Fruit fly (Drosophila melanogaster) whole organism, embryonic: ENCODE results near the gene dmrt93B.

Source experiments
- Antp ChIP-seq: fragments of 200-800 bp; sonication (Bioruptor generic); optimal IDR thresholded peaks from 3 replicates; lab custom pipeline; 2016; ENCODE audit warnings: missing biosample characterization, missing genetic modification characterization
- Awh ChIP-seq: fragments of 200-800 bp; sonication (Bioruptor generic); IDR thresholded peaks from 2 replicates; pipeline ENCODE4, ENCODE4 v1.3.6; 2022; ENCODE audit warnings: missing biosample characterization, missing genetic modification characterization
- CG10543 ChIP-seq: fragments of 200-800 bp; sonication (Bioruptor generic); optimal IDR thresholded peaks from 3 replicates; lab custom pipeline; 2017; ENCODE audit warnings: missing biosample characterization, mild to moderate bottlenecking, missing genetic modification characterization, moderate library complexity
- CG11723 ChIP-seq: fragments of 200-800 bp; sonication (Bioruptor generic); optimal IDR thresholded peaks from 2 replicates; lab custom pipeline; 2017; ENCODE audit warnings: missing biosample characterization, mild to moderate bottlenecking, missing genetic modification characterization
- CG13287 ChIP-seq: fragments of 200-800 bp; sonication (Bioruptor generic); IDR thresholded peaks from 2 replicates; pipeline ENCODE4 v1.3.6; 2022; ENCODE audit warnings: missing biosample characterization, missing genetic modification characterization; ENCODE audit not compliant: partially characterized antibody
- CG14860 ChIP-seq: fragments of 200-800 bp; sonication (Bioruptor generic); IDR thresholded peaks from 3 replicates; pipeline ENCODE4 v1.3.6; 2022; ENCODE audit warnings: missing biosample characterization, missing genetic modification characterization; ENCODE audit not compliant: partially characterized antibody
- CG14965 ChIP-seq: fragments of 200-800 bp; sonication (Bioruptor generic); optimal IDR thresholded peaks from 2 replicates; lab custom pipeline; 2016; ENCODE audit warnings: missing biosample characterization, missing genetic modification characterization, borderline replicate concordance
- CG15073 ChIP-seq: fragments of 200-800 bp; sonication (Bioruptor generic); optimal IDR thresholded peaks from 2 replicates; lab custom pipeline; 2016; ENCODE audit warnings: missing biosample characterization, missing genetic modification characterization
- CG17802 ChIP-seq: fragments of 200-800 bp; sonication (Bioruptor generic); optimal IDR thresholded peaks from 2 replicates; lab custom pipeline; 2018; ENCODE audit warnings: missing biosample characterization, mild to moderate bottlenecking, missing genetic modification characterization, moderate library complexity
- CG18764 ChIP-seq: fragments of 200-800 bp; sonication (Bioruptor generic); optimal IDR thresholded peaks from 3 replicates; lab custom pipeline; 2016; ENCODE audit warnings: missing biosample characterization, missing genetic modification characterization
- CG2875 ChIP-seq: fragments of 200-800 bp; sonication (Bioruptor generic); optimal IDR thresholded peaks from 2 replicates; lab custom pipeline; 2017; ENCODE audit warnings: missing biosample characterization, mild to moderate bottlenecking, missing genetic modification characterization, missing genetic modification reagents
- CG3163 ChIP-seq: fragments of 200-800 bp; sonication (Bioruptor generic); optimal IDR thresholded peaks from 3 replicates; lab custom pipeline; 2016; ENCODE audit warnings: missing biosample characterization, missing genetic modification characterization
- CG32767 ChIP-seq: fragments of 200-800 bp; sonication (Bioruptor generic); IDR thresholded peaks from 2 replicates; pipeline ENCODE4 v1.3.6; 2022; ENCODE audit warnings: missing biosample characterization, missing genetic modification characterization
- CG4282 ChIP-seq: fragments of 200-800 bp; sonication (Bioruptor generic); optimal IDR thresholded peaks from 2 replicates; lab custom pipeline; 2016; ENCODE audit warnings: missing biosample characterization, missing genetic modification characterization
- CG5245 ChIP-seq: fragments of 200-800 bp; sonication (Bioruptor generic); optimal IDR thresholded peaks from 3 replicates; lab custom pipeline; 2016; ENCODE audit warnings: missing biosample characterization, missing genetic modification characterization
- CG6854 ChIP-seq: fragments of 200-800 bp; sonication (Bioruptor generic); optimal IDR thresholded peaks from 3 replicates; lab custom pipeline; 2017; ENCODE audit warnings: missing biosample characterization, mild to moderate bottlenecking, missing genetic modification characterization
- CG7372 ChIP-seq: fragments of 200-800 bp; sonication (Bioruptor generic); IDR thresholded peaks from 2 replicates; pipeline ENCODE4 v1.3.6; 2022; ENCODE audit warnings: missing biosample characterization, missing genetic modification characterization
- CG8089 ChIP-seq: fragments of 200-800 bp; sonication (Bioruptor generic); optimal IDR thresholded peaks from 3 replicates; lab custom pipeline; 2016; ENCODE audit warnings: missing biosample characterization, missing genetic modification characterization
- CG8359 ChIP-seq: fragments of 200-800 bp; sonication (Bioruptor generic); optimal IDR thresholded peaks from 2 replicates; lab custom pipeline; 2017; ENCODE audit warnings: missing biosample characterization, mild to moderate bottlenecking, missing genetic modification characterization, borderline replicate concordance
- CTCF ChIP-seq: fragments of 200-800 bp; sonication (Bioruptor generic); optimal IDR thresholded peaks from 2 replicates; lab custom pipeline; 2017; ENCODE audit warnings: missing biosample characterization, mild to moderate bottlenecking, missing genetic modification characterization, moderate library complexity
- Doc2 ChIP-seq: fragments of 200-800 bp; sonication (Bioruptor generic); IDR thresholded peaks from 2 replicates; pipeline ENCODE4 v1.3.6; 2022; ENCODE audit warnings: missing biosample characterization, missing genetic modification characterization
- Elba2 ChIP-seq: fragments of 200-800 bp; sonication (Bioruptor generic); optimal IDR thresholded peaks from 3 replicates; lab custom pipeline; 2016; ENCODE audit warnings: missing biosample characterization, missing genetic modification characterization
- Fer3 ChIP-seq: fragments of 200-800 bp; sonication (Bioruptor generic); optimal IDR thresholded peaks from 2 replicates; lab custom pipeline; 2018; ENCODE audit warnings: missing biosample characterization, mild to moderate bottlenecking, missing genetic modification characterization, moderate library complexity
- H2.0 ChIP-seq: fragments of 200-800 bp; sonication (Bioruptor generic); IDR thresholded peaks from 2 replicates; pipeline ENCODE4 v1.3.6; 2022; ENCODE audit warnings: missing biosample characterization, missing genetic modification characterization
- HHEX ChIP-seq: fragments of 200-800 bp; sonication (Bioruptor generic); optimal IDR thresholded peaks from 3 replicates; lab custom pipeline; 2017; ENCODE audit warnings: missing biosample characterization, mild to moderate bottlenecking, missing genetic modification characterization, missing genetic modification reagents
- HLH54F ChIP-seq: fragments of 200-800 bp; sonication (Bioruptor generic); optimal IDR thresholded peaks from 3 replicates; lab custom pipeline; 2016; ENCODE audit warnings: missing biosample characterization, missing genetic modification characterization
- Lhr ChIP-seq: fragments of 200-800 bp; sonication (Bioruptor generic); optimal IDR thresholded peaks from 3 replicates; lab custom pipeline; 2017; ENCODE audit warnings: mild to moderate bottlenecking, missing biosample characterization, missing genetic modification reagents, missing genetic modification characterization
- MESR4 ChIP-seq: fragments of 200-800 bp; sonication (Bioruptor generic); optimal IDR thresholded peaks from 2 replicates; lab custom pipeline; 2018; ENCODE audit warnings: missing biosample characterization, mild to moderate bottlenecking, missing genetic modification characterization, moderate library complexity
- Med ChIP-seq: fragments of 200-800 bp; sonication (Bioruptor generic); peaks from one replicate; lab custom pipeline; 2016; ENCODE audit warnings: missing biosample characterization, missing genetic modification characterization, mild to moderate bottlenecking, inconsistent platforms, moderate library complexity
- NfI ChIP-seq: fragments of 200-800 bp; sonication (Bioruptor generic); optimal IDR thresholded peaks from 3 replicates; lab custom pipeline; 2018; ENCODE audit warnings: missing biosample characterization, mild to moderate bottlenecking, missing genetic modification characterization, moderate library complexity
- Opbp ChIP-seq: fragments of 200-800 bp; sonication (Bioruptor generic); IDR thresholded peaks from 3 replicates; pipeline ENCODE4 v1.3.6; 2022; ENCODE audit warnings: missing biosample characterization, missing genetic modification characterization; ENCODE audit not compliant: partially characterized antibody
- Pdp1 ChIP-seq, 2 experiments: fragments of 200-800 bp; sonication (Bioruptor generic); optimal IDR thresholded peaks; 3 replicates each; lab custom pipeline; 2016; ENCODE audit warnings: missing biosample characterization in 2 of 2, missing genetic modification characterization in 2 of 2, mild to moderate bottlenecking in 1 of 2, moderate library complexity in 1 of 2
- Sin3A ChIP-seq: fragments of >200 bp; optimal IDR thresholded peaks from 2 replicates; lab custom pipeline; 2018
- Trl ChIP-seq, 3 experiments: fragments of >200 bp in 2 of 3; fragments of 200-800 bp in 1 of 3; sonication (Bioruptor generic) in 1 of 3; optimal IDR thresholded peaks; 2 replicates in 1 of 3; 3 replicates in 2 of 3; lab custom pipeline; 2016 to 2017; ENCODE audit warnings: missing biosample characterization in 1 of 3, missing genetic modification characterization in 1 of 3
- ab ChIP-seq: fragments of 200-800 bp; sonication (Bioruptor generic); optimal IDR thresholded peaks from 2 replicates; lab custom pipeline; 2016; ENCODE audit warnings: missing biosample characterization, missing genetic modification characterization
- ara ChIP-seq: fragments of 200-800 bp; sonication (Bioruptor generic); IDR thresholded peaks from 2 replicates; pipeline ENCODE4 v1.3.6; 2022; ENCODE audit warnings: missing biosample characterization, missing genetic modification characterization
- az2 ChIP-seq: fragments of 200-800 bp; sonication (Bioruptor generic); optimal IDR thresholded peaks from 3 replicates; lab custom pipeline; 2016; ENCODE audit warnings: missing biosample characterization, missing genetic modification characterization
- croc ChIP-seq: fragments of 200-800 bp; sonication (Bioruptor generic); conservative IDR thresholded peaks from 3 replicates; pipeline ENCODE4 v1.3.6; 2022; ENCODE audit warnings: missing biosample characterization, missing genetic modification characterization
- dati ChIP-seq: fragments of 200-800 bp; sonication (Bioruptor generic); IDR thresholded peaks from 2 replicates; pipeline ENCODE4 v1.3.6; 2022; ENCODE audit warnings: missing biosample characterization, missing genetic modification characterization
- disco-r ChIP-seq: fragments of 200-800 bp; sonication (Bioruptor generic); optimal IDR thresholded peaks from 2 replicates; lab custom pipeline; 2016; ENCODE audit warnings: missing biosample characterization, missing genetic modification characterization
- fd96Cb ChIP-seq: fragments of 200-800 bp; sonication (Bioruptor generic); optimal IDR thresholded peaks from 2 replicates; lab custom pipeline; 2018; ENCODE audit warnings: missing biosample characterization, mild to moderate bottlenecking, missing genetic modification characterization, moderate library complexity
- gcm ChIP-seq: fragments of 200-800 bp; sonication (Bioruptor generic); optimal IDR thresholded peaks from 2 replicates; lab custom pipeline; 2019; ENCODE audit warnings: missing biosample characterization, mild to moderate bottlenecking, missing genetic modification characterization, moderate library complexity
- hb ChIP-seq: fragments of 200-800 bp; sonication (Bioruptor generic); IDR thresholded peaks from 3 replicates; pipeline ENCODE4 v1.3.6; 2022; ENCODE audit warnings: missing biosample characterization, missing genetic modification characterization; ENCODE audit not compliant: partially characterized antibody
- klu ChIP-seq: fragments of 200-800 bp; sonication (Bioruptor generic); IDR thresholded peaks from 2 replicates; pipeline ENCODE4 v1.3.6; 2022; ENCODE audit warnings: missing biosample characterization, missing genetic modification characterization
- odd ChIP-seq: fragments of 200-800 bp; sonication (Bioruptor generic); optimal IDR thresholded peaks from 2 replicates; lab custom pipeline; 2017; ENCODE audit warnings: missing biosample characterization, mild to moderate bottlenecking, missing genetic modification characterization
- ssp ChIP-seq: fragments of 200-800 bp; sonication (Bioruptor generic); IDR thresholded peaks from 2 replicates; pipeline ENCODE4 v1.3.6; 2022; ENCODE audit warnings: missing biosample characterization, missing genetic modification characterization
- stwl ChIP-seq: fragments of 200-800 bp; sonication (Bioruptor generic); optimal IDR thresholded peaks from 3 replicates; lab custom pipeline; 2018; ENCODE audit warnings: missing biosample characterization, mild to moderate bottlenecking, missing genetic modification characterization, moderate library complexity
- vvl ChIP-seq: fragments of 200-800 bp; sonication (Bioruptor generic); IDR thresholded peaks from 2 replicates; pipeline ENCODE4 v1.3.6; 2022; ENCODE audit warnings: missing biosample characterization, missing genetic modification characterization
- wek ChIP-seq: fragments of 200-800 bp; sonication (Bioruptor generic); optimal IDR thresholded peaks from 3 replicates; lab custom pipeline; 2018; ENCODE audit warnings: missing biosample characterization, mild to moderate bottlenecking, missing genetic modification characterization, moderate library complexity
- yki ChIP-seq: fragments of >200 bp; optimal IDR thresholded peaks from 3 replicates; lab custom pipeline; 2018

dmrt93B gene

DNA sequence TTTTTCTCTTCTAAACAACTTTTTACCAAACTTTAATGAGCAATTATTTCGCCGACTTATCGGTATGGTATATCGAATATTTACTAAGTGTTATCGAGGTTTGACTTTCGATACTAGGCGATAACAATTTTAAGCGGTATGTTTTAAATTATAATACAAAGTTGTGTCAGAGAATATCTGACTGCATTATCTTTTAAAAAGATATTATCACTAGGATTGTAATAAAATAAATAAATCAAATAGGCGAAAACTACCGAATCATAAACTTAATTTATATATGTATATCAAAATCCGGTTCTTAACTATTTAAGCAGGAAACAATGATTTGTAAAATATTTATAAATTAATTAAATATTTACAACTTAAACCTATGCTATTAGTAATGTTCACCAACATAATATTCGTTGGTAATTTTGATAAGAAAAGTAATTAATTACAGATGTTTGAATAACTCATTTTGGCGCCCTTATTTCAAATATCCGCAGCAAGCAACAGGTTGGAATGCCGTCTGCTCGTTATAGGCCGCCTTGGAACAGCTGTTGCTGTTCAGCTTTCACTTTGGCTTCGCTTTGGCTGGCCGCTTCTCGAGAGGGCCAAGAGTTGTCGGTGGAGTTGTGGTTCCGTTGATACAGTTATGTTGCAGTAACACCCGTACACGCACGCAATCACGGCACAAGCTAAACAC, 34.2 kb downstream of the dmrt93B start, which contains the start of the genes Sec15 and rtet (continued):
- TF ChIP-seq ara (GFP tag; lab: Robert Waterston, UW) = peak; percentile 62
- TF ChIP-seq Antp (GFP tag; lab: Kevin White, UChicago) = no peak
- peak; percentile 73 for TF ChIP-seq NfI (GFP tag; lab: Kevin White, UChicago)
- TF ChIP-seq hb (GFP tag; lab: Robert Waterston, UW) = peak; percentile 9; the same call in 2 of the 3 replicates
- TF ChIP-seq dati = no peak
- TF ChIP-seq Doc2 (GFP tag; lab: Robert Waterston, UW) = no peak
- no peak for TF ChIP-seq ab (GFP tag; lab: Kevin White, UChicago)
- TF ChIP-seq Opbp (GFP tag; lab: Robert Waterston, UW) = peak; percentile 42
- no peak for TF ChIP-seq klu
- peak; percentile 50 for TF ChIP-seq Fer3 (tag; lab: Kevin White, UChicago)
- TF ChIP-seq odd (GFP tag; lab: Kevin White, UChicago) = no peak
- peak; percentile 84 for TF ChIP-seq Med (GFP tag; lab: Kevin White, UChicago)
- no peak for TF ChIP-seq CG6854 (GFP tag; lab: Kevin White, UChicago)
- TF ChIP-seq CTCF (GFP tag; lab: Kevin White, UChicago) = no peak
- TF ChIP-seq disco-r (GFP tag; lab: Kevin White, UChicago) = no peak
- no peak for TF ChIP-seq CG2875
- TF ChIP-seq CG17802 = peak; percentile 49
- TF ChIP-seq CG5245 (GFP tag; lab: Kevin White, UChicago) = peak; percentile 16
- TF ChIP-seq MESR4 (GFP tag; lab: Kevin White, UChicago) = peak; percentile 4
- TF ChIP-seq CG4282 (GFP tag; lab: Kevin White, UChicago) = no peak
- TF ChIP-seq CG15073 (GFP tag; lab: Kevin White, UChicago) = no peak
- TF ChIP-seq Awh = no peak
- TF ChIP-seq HLH54F (GFP tag; lab: Kevin White, UChicago) = peak; percentile 40
- peak; percentile 76 for TF ChIP-seq vvl (GFP tag; lab: Robert Waterston, UW)
- peak; percentile 4 for TF ChIP-seq wek (GFP tag; lab: Kevin White, UChicago)
- TF ChIP-seq Elba2 (GFP tag; lab: Kevin White, UChicago) = no peak
- peak in 1 of 2 experiments; percentile 11 for TF ChIP-seq Pdp1 (GFP tag; optimal IDR thresholded peaks at IDR 0.05; lab: Kevin White, UChicago)
- TF ChIP-seq CG13287 (GFP tag; lab: Robert Waterston, UW) = peak; percentile 77
- TF ChIP-seq az2 = peak; percentile 33
- peak; percentile 17 for TF ChIP-seq CG8089 (GFP tag; lab: Kevin White, UChicago)
- peak; percentile 49 for TF ChIP-seq fd96Cb (tag; lab: Kevin White, UChicago)
- TF ChIP-seq CG18764 (GFP tag; lab: Kevin White, UChicago) = peak; percentile 78
- peak; percentile 37 for TF ChIP-seq HHEX (GFP tag; lab: Kevin White, UChicago)
- TF ChIP-seq Lhr (GFP tag; lab: Kevin White, UChicago) = no peak
- no peak for TF ChIP-seq CG7372
- TF ChIP-seq croc (GFP tag; lab: Robert Waterston, UW) = peak; percentile 28; the same call in 1 of the 3 replicates
- no peak for TF ChIP-seq gcm (GFP tag; lab: Kevin White, UChicago)
- no peak for TF ChIP-seq ssp (GFP tag; lab: Robert Waterston, UW)
- TF ChIP-seq CG32767 (GFP tag; lab: Robert Waterston, UW) = no peak
- TF ChIP-seq CG3163 (GFP tag; lab: Kevin White, UChicago) = no peak
- TF ChIP-seq CG11723 (GFP tag; lab: Kevin White, UChicago) = peak; percentile 60
- no peak for TF ChIP-seq CG14965 (GFP tag; lab: Kevin White, UChicago)
- no peak for TF ChIP-seq Sin3A (lab: Kevin White, UChicago)
- no peak for TF ChIP-seq yki (lab: Kevin White, UChicago)
- TF ChIP-seq Trl (optimal IDR thresholded peaks at IDR 0.05; lab: Kevin White, UChicago) = no peak
- TF ChIP-seq Trl (GFP tag; optimal IDR thresholded peaks at IDR 0.05; lab: Kevin White, UChicago) = no peak
- TF ChIP-seq CG8359 = no peak
- TF ChIP-seq H2.0 (GFP tag; lab: Robert Waterston, UW) = peak; percentile 67
- peak; percentile 43; the same call in 2 of the 3 replicates for TF ChIP-seq CG14860
- TF ChIP-seq CG10543 (GFP tag; lab: Kevin White, UChicago) = peak; percentile 67
- peak; percentile 44 for TF ChIP-seq stwl (tag; lab: Kevin White, UChicago)
